Fruit fly (Drosophila melanogaster) whole organism, prepupa: ENCODE data around the gene CG14282.

Experiments used
- Blimp-1 ChIP-seq: fragments of 200-800 bp; sonication (Bioruptor generic); optimal IDR thresholded peaks from 3 replicates; lab custom pipeline; 2017; ENCODE audit warnings: missing biosample characterization, missing genetic modification characterization, mild to moderate bottlenecking, moderate library complexity, missing genetic modification reagents
- CG34406 ChIP-seq: fragments of 200-800 bp; sonication (Bioruptor generic); optimal IDR thresholded peaks from 3 replicates; lab custom pipeline; 2016; ENCODE audit warnings: missing biosample characterization, missing genetic modification characterization
- CG6792 ChIP-seq: fragments of 200-800 bp; sonication (Bioruptor generic); optimal IDR thresholded peaks from 3 replicates; lab custom pipeline; 2016; ENCODE audit warnings: missing biosample characterization, missing genetic modification characterization
- CG9139 ChIP-seq: fragments of 200-800 bp; sonication (Bioruptor generic); optimal IDR thresholded peaks from 3 replicates; lab custom pipeline; 2017; ENCODE audit warnings: missing biosample characterization, mild to moderate bottlenecking, missing genetic modification characterization
- Hr39 ChIP-seq: fragments of 200-800 bp; sonication (Bioruptor generic); optimal IDR thresholded peaks from 2 replicates; lab custom pipeline; 2016; ENCODE audit warnings: missing biosample characterization, missing genetic modification characterization
- Smox ChIP-seq: fragments of 200-800 bp; sonication (Bioruptor generic); optimal IDR thresholded peaks from 3 replicates; lab custom pipeline; 2016; ENCODE audit warnings: missing biosample characterization, missing genetic modification characterization

DNA sequence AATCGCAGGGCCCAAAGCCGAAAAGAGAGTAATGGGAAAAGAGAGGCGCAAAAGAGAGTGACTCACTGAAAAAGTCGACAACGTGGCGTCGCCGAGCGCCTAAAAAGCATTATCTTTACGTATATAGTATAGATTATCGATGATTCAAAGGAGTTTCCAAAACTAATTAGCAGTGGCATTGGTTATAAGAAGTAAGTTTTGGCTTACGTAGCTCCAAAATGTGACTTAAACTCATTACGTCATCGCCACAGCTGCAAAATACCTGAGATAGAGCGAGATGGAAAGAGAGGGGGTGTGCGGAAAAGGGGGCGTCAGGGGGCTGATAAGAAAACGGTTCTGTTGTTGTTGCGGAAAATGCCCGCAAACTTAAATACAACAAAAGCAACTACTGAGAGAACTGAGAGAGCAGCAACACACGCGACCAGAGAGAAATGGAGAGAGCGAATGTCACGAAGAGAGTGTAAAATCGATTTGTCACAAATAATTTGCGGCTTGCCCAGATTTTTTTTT is 48.7 kb downstream of the CG14282 start:
- TF ChIP-seq CG6792 (GFP tag; lab: Kevin White, UChicago) (no peak), Smox (GFP tag; lab: Kevin White, UChicago) (no peak), CG34406 (GFP tag; lab: Kevin White, UChicago) (no peak), Blimp-1 (no peak), Hr39 (GFP tag; lab: Kevin White, UChicago) (no peak), CG9139 (GFP tag; lab: Kevin White, UChicago) (no peak)
